Fruit fly (Drosophila melanogaster) whole organism, embryonic: ENCODE results near the gene CG12594.
A peak's percentile ranks its signal among the peaks of the same experiment; 100 is the strongest.

Experiments
- Ada2b ChIP-seq: fragments of 200-800 bp; sonication (Bioruptor generic); IDR thresholded peaks from 2 replicates; pipeline ENCODE4 v1.3.6; 2022; ENCODE audit warnings: missing biosample characterization, missing genetic modification characterization
- Adf1 ChIP-seq: fragments of 200-800 bp; sonication (Bioruptor generic); IDR thresholded peaks from 2 replicates; pipeline ENCODE4 v1.3.6; 2022; ENCODE audit warnings: missing biosample characterization, missing genetic modification characterization
- Antp ChIP-seq: fragments of 200-800 bp; sonication (Bioruptor generic); optimal IDR thresholded peaks from 3 replicates; lab custom pipeline; 2016; ENCODE audit warnings: missing biosample characterization, missing genetic modification characterization
- Atf3 ChIP-seq: fragments of 200-800 bp; sonication (Bioruptor generic); optimal IDR thresholded peaks from 3 replicates; lab custom pipeline; 2016; ENCODE audit warnings: missing biosample characterization, missing genetic modification characterization
- Awh ChIP-seq: fragments of 200-800 bp; sonication (Bioruptor generic); IDR thresholded peaks from 2 replicates; pipeline ENCODE4, ENCODE4 v1.3.6; 2022; ENCODE audit warnings: missing biosample characterization, missing genetic modification characterization
- CG10321 ChIP-seq: fragments of 200-800 bp; sonication (Bioruptor generic); IDR thresholded peaks from 2 replicates; pipeline ENCODE4 v1.3.6; 2022; ENCODE audit warnings: missing biosample characterization, missing genetic modification characterization
- CG10959 ChIP-seq: fragments of 200-800 bp; sonication (Bioruptor generic); IDR thresholded peaks from 2 replicates; pipeline ENCODE4 v1.3.6; 2022; ENCODE audit warnings: missing biosample characterization, missing genetic modification characterization
- CG13624 ChIP-seq: fragments of 200-800 bp; sonication (Bioruptor generic); optimal IDR thresholded peaks from 2 replicates; lab custom pipeline; 2016; ENCODE audit warnings: missing biosample characterization, missing genetic modification characterization
- CG14710 ChIP-seq: fragments of 200-800 bp; sonication (Bioruptor generic); optimal IDR thresholded peaks from 3 replicates; lab custom pipeline; 2019; ENCODE audit warnings: missing biosample characterization, mild to moderate bottlenecking, missing genetic modification characterization, moderate library complexity
- CG1529 ChIP-seq: fragments of 200-800 bp; sonication (Bioruptor generic); optimal IDR thresholded peaks from 3 replicates; lab custom pipeline; 2018; ENCODE audit warnings: missing biosample characterization, missing genetic modification characterization
- CG16779 ChIP-seq: fragments of 200-800 bp; sonication (Bioruptor generic); IDR thresholded peaks from 2 replicates; pipeline ENCODE4 v1.3.6; 2022; ENCODE audit warnings: missing biosample characterization, missing genetic modification characterization
- CG34224 ChIP-seq: fragments of 200-800 bp; sonication (Bioruptor generic); IDR thresholded peaks from 3 replicates; pipeline ENCODE4 v1.3.6; 2022; ENCODE audit warnings: missing biosample characterization, missing genetic modification characterization; ENCODE audit not compliant: partially characterized antibody
- CG4854 ChIP-seq: fragments of 200-800 bp; sonication (Bioruptor generic); optimal IDR thresholded peaks from 2 replicates; lab custom pipeline; 2016; ENCODE audit warnings: missing biosample characterization, missing genetic modification characterization, inconsistent platforms
- CG6765 ChIP-seq: fragments of 200-800 bp; sonication (Bioruptor generic); optimal IDR thresholded peaks from 3 replicates; lab custom pipeline; 2017; ENCODE audit warnings: missing biosample characterization, mild to moderate bottlenecking, missing genetic modification characterization
- CG7928 ChIP-seq: fragments of 200-800 bp; sonication (Bioruptor generic); optimal IDR thresholded peaks from 2 replicates; lab custom pipeline; 2017; ENCODE audit warnings: missing biosample characterization, mild to moderate bottlenecking, missing genetic modification characterization
- CG7963 ChIP-seq: fragments of 200-800 bp; sonication (Bioruptor generic); IDR thresholded peaks from 3 replicates; pipeline ENCODE4 v1.3.6; 2022; ENCODE audit warnings: missing biosample characterization, missing genetic modification characterization; ENCODE audit not compliant: partially characterized antibody
- CG8765 ChIP-seq: fragments of 200-800 bp; sonication (Bioruptor generic); IDR thresholded peaks from 2 replicates; pipeline ENCODE4 v1.3.6; 2022; ENCODE audit warnings: missing biosample characterization, missing genetic modification characterization
- CG9727 ChIP-seq: fragments of 200-800 bp; sonication (Bioruptor generic); optimal IDR thresholded peaks from 3 replicates; lab custom pipeline; 2017; ENCODE audit warnings: missing biosample characterization, mild to moderate bottlenecking, missing genetic modification characterization
- Chrac-16 ChIP-seq: fragments of 200-800 bp; sonication (Bioruptor generic); optimal IDR thresholded peaks from 3 replicates; lab custom pipeline; 2016; ENCODE audit warnings: missing biosample characterization, missing genetic modification characterization
- Dfd ChIP-seq, 2 experiments: fragments of >200 bp; optimal IDR thresholded peaks; 2 replicates each; lab custom pipeline; 2017; ENCODE audit warnings: missing biosample characterization in 2 of 2, missing genetic modification characterization in 2 of 2
- Drgx ChIP-seq: fragments of 200-800 bp; sonication (Bioruptor generic); IDR thresholded peaks from 2 replicates; pipeline ENCODE4 v1.3.6; 2022; ENCODE audit warnings: missing biosample characterization, missing genetic modification characterization
- Fer2 ChIP-seq: fragments of 200-800 bp; sonication (Bioruptor generic); optimal IDR thresholded peaks from 2 replicates; lab custom pipeline; 2018; ENCODE audit warnings: missing biosample characterization, mild to moderate bottlenecking, missing genetic modification characterization, moderate library complexity
- Fer3 ChIP-seq: fragments of 200-800 bp; sonication (Bioruptor generic); optimal IDR thresholded peaks from 2 replicates; lab custom pipeline; 2018; ENCODE audit warnings: missing biosample characterization, mild to moderate bottlenecking, missing genetic modification characterization, moderate library complexity
- HLH54F ChIP-seq: fragments of 200-800 bp; sonication (Bioruptor generic); optimal IDR thresholded peaks from 3 replicates; lab custom pipeline; 2016; ENCODE audit warnings: missing biosample characterization, missing genetic modification characterization
- HmgD ChIP-seq: fragments of 200-800 bp; sonication (Bioruptor generic); optimal IDR thresholded peaks from 3 replicates; lab custom pipeline; 2016; ENCODE audit warnings: missing biosample characterization, missing genetic modification characterization
- HmgZ ChIP-seq: fragments of 200-800 bp; sonication (Bioruptor generic); optimal IDR thresholded peaks from 2 replicates; lab custom pipeline; 2018; ENCODE audit warnings: missing biosample characterization, mild to moderate bottlenecking, missing genetic modification characterization
- Jarid2 ChIP-seq: fragments of 200-800 bp; sonication (Bioruptor generic); optimal IDR thresholded peaks from 3 replicates; lab custom pipeline; 2017; ENCODE audit warnings: mild to moderate bottlenecking, missing biosample characterization, missing genetic modification reagents, missing genetic modification characterization
- Kr ChIP-seq: fragments of 200-800 bp; sonication (Bioruptor generic); optimal IDR thresholded peaks from 2 replicates; lab custom pipeline; 2017; ENCODE audit warnings: missing biosample characterization, mild to moderate bottlenecking, missing genetic modification characterization
- Usf ChIP-seq: fragments of 200-800 bp; sonication (Bioruptor generic); optimal IDR thresholded peaks from 2 replicates; lab custom pipeline; 2017; ENCODE audit warnings: missing genotype, missing biosample characterization, missing genetic modification characterization
- Xrp1 ChIP-seq: fragments of 200-800 bp; sonication (Bioruptor generic); IDR thresholded peaks from 2 replicates; pipeline ENCODE4 v1.3.6; 2022; ENCODE audit warnings: missing biosample characterization, missing genetic modification characterization
- ab ChIP-seq: fragments of 200-800 bp; sonication (Bioruptor generic); optimal IDR thresholded peaks from 2 replicates; lab custom pipeline; 2016; ENCODE audit warnings: missing biosample characterization, missing genetic modification characterization
- cas ChIP-seq: fragments of 200-800 bp; sonication (Bioruptor generic); IDR thresholded peaks from 2 replicates; pipeline ENCODE4 v1.3.6; 2022; ENCODE audit warnings: missing biosample characterization, missing genetic modification characterization
- chinmo ChIP-seq: fragments of 200-800 bp; sonication (Bioruptor generic); IDR thresholded peaks from 4 replicates; pipeline ENCODE4 v1.3.6; 2022; ENCODE audit warnings: missing biosample characterization, missing genetic modification characterization; ENCODE audit not compliant: partially characterized antibody
- chm ChIP-seq: fragments of 200-800 bp; sonication (Bioruptor generic); IDR thresholded peaks from 2 replicates; pipeline ENCODE4 v1.3.6; 2022; ENCODE audit warnings: missing biosample characterization, missing genetic modification characterization
- danr ChIP-seq: fragments of 200-800 bp; sonication (Bioruptor generic); IDR thresholded peaks from 2 replicates; pipeline ENCODE4 v1.3.6; 2022; ENCODE audit warnings: missing biosample characterization, missing genetic modification characterization
- ems ChIP-seq: fragments of 200-800 bp; sonication (Bioruptor generic); optimal IDR thresholded peaks from 3 replicates; lab custom pipeline; 2016; ENCODE audit warnings: missing biosample characterization, missing genetic modification characterization
- esg ChIP-seq: fragments of 200-800 bp; sonication (Bioruptor generic); conservative IDR thresholded peaks from 2 replicates; pipeline ENCODE4 v1.3.6; 2022; ENCODE audit warnings: missing biosample characterization, missing genetic modification characterization
- fd64A ChIP-seq: fragments of 200-800 bp; sonication (Bioruptor generic); optimal IDR thresholded peaks from 3 replicates; lab custom pipeline; 2018; ENCODE audit warnings: missing biosample characterization, mild to moderate bottlenecking, missing genetic modification characterization
- gsb-n ChIP-seq: fragments of 200-800 bp; sonication (Bioruptor generic); optimal IDR thresholded peaks from 3 replicates; lab custom pipeline; 2018; ENCODE audit warnings: missing biosample characterization, mild to moderate bottlenecking, missing genetic modification characterization
- hbn ChIP-seq: fragments of 200-800 bp; sonication (Bioruptor generic); IDR thresholded peaks from 2 replicates; pipeline ENCODE4 v1.3.6; 2022; ENCODE audit warnings: missing biosample characterization, missing genetic modification characterization; ENCODE audit not compliant: partially characterized antibody
- inv ChIP-seq: fragments of 200-800 bp; sonication (Bioruptor generic); IDR thresholded peaks from 2 replicates; pipeline ENCODE4 v1.3.6; 2022; ENCODE audit warnings: missing biosample characterization, missing genetic modification characterization; ENCODE audit not compliant: partially characterized antibody
- klu ChIP-seq: fragments of 200-800 bp; sonication (Bioruptor generic); IDR thresholded peaks from 2 replicates; pipeline ENCODE4 v1.3.6; 2022; ENCODE audit warnings: missing biosample characterization, missing genetic modification characterization
- lab ChIP-seq: fragments of 200-800 bp; sonication (Bioruptor generic); optimal IDR thresholded peaks from 3 replicates; lab custom pipeline; 2017; ENCODE audit warnings: missing biosample characterization, missing genetic modification characterization, mild to moderate bottlenecking, moderate library complexity, missing genetic modification reagents
- lola ChIP-seq, 3 experiments: fragments of >200 bp in 2 of 3; fragments of 200-800 bp in 1 of 3; sonication (Bioruptor generic) in 1 of 3; optimal IDR thresholded peaks; 2 replicates each; lab custom pipeline; 2017 to 2019; ENCODE audit warnings: missing biosample characterization in 3 of 3, missing genetic modification characterization in 3 of 3, mild to moderate bottlenecking in 1 of 3, moderate library complexity in 1 of 3
- pzg ChIP-seq: fragments of 200-800 bp; sonication (Bioruptor generic); optimal IDR thresholded peaks from 3 replicates; lab custom pipeline; 2018; ENCODE audit warnings: missing biosample characterization, mild to moderate bottlenecking, missing genetic modification characterization, moderate library complexity
- sisA ChIP-seq: fragments of 200-800 bp; sonication (Bioruptor generic); IDR thresholded peaks from 2 replicates; pipeline ENCODE4 v1.3.6; 2022; ENCODE audit warnings: missing biosample characterization, missing genetic modification characterization
- tap ChIP-seq: fragments of 200-800 bp; optimal IDR thresholded peaks from 3 replicates; lab custom pipeline; 2019; ENCODE audit warnings: missing biosample characterization, mild to moderate bottlenecking, missing genetic modification characterization, moderate library complexity
- wdn ChIP-seq: fragments of 200-800 bp; sonication (Bioruptor generic); IDR thresholded peaks from 2 replicates; pipeline ENCODE4 v1.3.6; 2022; ENCODE audit warnings: missing biosample characterization, missing genetic modification characterization

The CG12594 gene

DNA sequence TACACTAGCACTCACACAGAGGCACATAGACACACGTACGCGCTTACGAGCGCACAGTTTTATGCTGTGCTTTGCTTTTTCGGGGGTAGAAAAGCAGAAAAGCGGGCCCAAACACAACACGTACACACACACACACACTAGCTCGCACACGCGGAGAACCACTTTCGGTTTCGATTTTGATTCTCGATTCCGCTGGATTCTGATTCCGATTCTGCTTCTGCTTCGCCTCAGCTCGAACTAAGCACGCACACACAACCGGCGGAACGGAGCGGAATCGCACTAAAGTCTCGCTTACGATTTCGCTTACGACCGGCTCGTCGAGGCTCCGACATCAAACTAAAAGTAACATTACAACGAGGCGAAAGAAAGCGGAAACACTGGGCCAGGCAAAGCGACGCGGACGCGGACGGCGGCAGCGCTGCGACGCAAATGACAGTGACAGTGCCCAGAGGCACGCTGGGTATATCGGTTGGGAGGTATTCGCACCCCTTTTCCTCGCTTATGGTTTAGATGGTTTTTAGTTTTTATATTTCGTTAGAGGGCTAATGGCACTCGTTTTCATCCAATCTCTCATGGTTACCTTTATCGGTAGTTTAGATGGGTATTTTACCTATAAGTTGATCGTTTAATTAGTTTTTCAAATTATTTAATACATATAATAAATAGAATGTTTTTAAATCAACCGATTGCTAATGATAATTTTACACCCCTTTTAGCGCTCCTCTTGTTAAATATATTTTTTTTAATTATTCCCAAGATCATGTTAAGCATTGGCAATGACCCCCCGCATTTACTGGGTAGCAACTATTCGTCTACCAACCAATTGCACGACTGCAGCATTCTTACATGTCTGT lies 56.7 kb downstream of the CG12594 start (continued):
- TF ChIP-seq gsb-n (peak; percentile 36), esg (GFP tag; lab: Robert Waterston, UW) (peak; percentile 59), sisA (GFP tag; lab: Robert Waterston, UW) (peak; percentile 62), CG13624 (GFP tag; lab: Kevin White, UChicago) (peak; percentile 52), danr (GFP tag; lab: Robert Waterston, UW) (peak; percentile 48), CG14710 (peak; percentile 69), pzg (GFP tag; lab: Kevin White, UChicago) (peak; percentile 2), ab (GFP tag; lab: Kevin White, UChicago) (peak; percentile 30), CG34224 (no peak), HmgD (GFP tag; lab: Kevin White, UChicago) (peak; percentile 81), Adf1 (GFP tag; lab: Robert Waterston, UW) (peak; percentile 96), fd64A (GFP tag; lab: Kevin White, UChicago) (peak; percentile 72), Drgx (peak; percentile 6; the same call in 1 of the 2 replicates), cas (no peak), CG4854 (GFP tag; lab: Kevin White, UChicago) (peak; percentile 8), CG9727 (GFP tag; lab: Kevin White, UChicago) (peak; percentile 87), tap (tag; lab: Kevin White, UChicago) (peak; percentile 16), ems (GFP tag; lab: Kevin White, UChicago) (no peak), Jarid2 (peak; percentile 95), CG10321 (no peak; the same call in 1 of the 2 replicates), inv (GFP tag; lab: Robert Waterston, UW) (no peak), CG8765 (GFP tag; lab: Robert Waterston, UW) (no peak), lola (GFP tag; optimal IDR thresholded peaks at IDR 0.05; lab: Kevin White, UChicago) (peak in 2 of 3 experiments; percentile 5 to 87), CG7963 (GFP tag; lab: Robert Waterston, UW) (peak; percentile 37; the same call in 1 of the 3 replicates), Chrac-16 (peak; percentile 60), Atf3 (GFP tag; lab: Kevin White, UChicago) (no peak), wdn (GFP tag; lab: Robert Waterston, UW) (no peak), klu (GFP tag; lab: Robert Waterston, UW) (no peak), Dfd (GFP tag; optimal IDR thresholded peaks at IDR 0.05; lab: Kevin White, UChicago) (no peak), HLH54F (GFP tag; lab: Kevin White, UChicago) (peak; percentile 28), CG1529 (peak; percentile 55), Awh (GFP tag; lab: Robert Waterston, UW) (peak; percentile 7; the same call in 1 of the 2 replicates), CG10959 (no peak), Kr (GFP tag; lab: Kevin White, UChicago) (peak; percentile 99), CG7928 (GFP tag; lab: Kevin White, UChicago) (peak; percentile 1), CG6765 (GFP tag; lab: Kevin White, UChicago) (no peak), hbn (GFP tag; lab: Robert Waterston, UW) (0 out of 2 replicates have a peak, but pooled peaks have one; percentile 21), Xrp1 (GFP tag; lab: Robert Waterston, UW) (peak; percentile 36; the same call in 1 of the 2 replicates), chm (GFP tag; lab: Robert Waterston, UW) (peak; percentile 64; the same call in 1 of the 2 replicates), Fer3 (tag; lab: Kevin White, UChicago) (no peak), chinmo (GFP tag; lab: Robert Waterston, UW) (peak; percentile 94), Usf (GFP tag; lab: Kevin White, UChicago) (peak; percentile 66), Antp (GFP tag; lab: Kevin White, UChicago) (peak; percentile 48), HmgZ (tag; lab: Kevin White, UChicago) (peak; percentile 9), Fer2 (no peak), Ada2b (GFP tag; lab: Robert Waterston, UW) (no peak), lab (peak; percentile 63), CG16779 (GFP tag; lab: Robert Waterston, UW) (peak; percentile 74)
